Worm (Caenorhabditis elegans) whole organism, L4 larva: Measurements from ENCODE around the gene gst-6.

Experiments used
- D1046.2 ChIP-seq: fragments of 200-800 bp; sonication (Bioruptor generic); IDR thresholded peaks from 2 replicates; pipeline ENCODE4 v1.3.6; 2022; ENCODE audit warnings: missing genetic modification characterization, missing compliant biosample characterization
- F37D6.2 ChIP-seq: sonication (generic microtip); optimal IDR thresholded peaks from 2 replicates; lab custom pipeline; 2016; ENCODE audit warnings: mild to moderate bottlenecking, missing genetic modification characterization, missing compliant biosample characterization
- T20F7.1 ChIP-seq: fragments of 200-800 bp; sonication (Bioruptor generic); optimal IDR thresholded peaks from 2 replicates; lab custom pipeline; 2018; ENCODE audit warnings: mild to moderate bottlenecking, missing genetic modification characterization, missing compliant biosample characterization
- T26A8.4 ChIP-seq: fragments of 200-800 bp; sonication (Bioruptor generic); IDR thresholded peaks from 2 replicates; pipeline ENCODE4 v1.3.6; 2022; ENCODE audit warnings: missing genetic modification characterization, missing compliant biosample characterization
- Y75B8A.6 ChIP-seq: fragments of 200-800 bp; sonication (Bioruptor generic); IDR thresholded peaks from 2 replicates; pipeline ENCODE4 v1.3.6; 2022; ENCODE audit warnings: missing genetic modification reagents, missing genetic modification characterization, missing compliant biosample characterization
- aha-1 ChIP-seq: fragments of 150-350 bp; peaks from one replicate; lab custom pipeline; 2014; ENCODE audit warnings: missing biosample characterization, missing genetic modification characterization
- aly-2 ChIP-seq: sonication (generic microtip); optimal IDR thresholded peaks from 2 replicates; lab custom pipeline; 2018; ENCODE audit warnings: missing biosample characterization, missing genetic modification characterization
- arid-1 ChIP-seq: fragments of 200-800 bp; sonication (Bioruptor generic); conservative IDR thresholded peaks from 2 replicates; pipeline ENCODE4 v1.3.6; 2022; ENCODE audit warnings: missing genetic modification reagents, missing genetic modification characterization, missing compliant biosample characterization
- attf-4 ChIP-seq: sonication (generic microtip); optimal IDR thresholded peaks from 3 replicates; lab custom pipeline; 2017; ENCODE audit warnings: missing biosample characterization, missing genetic modification characterization
- ceh-20 ChIP-seq: fragments of 200-800 bp; sonication (Bioruptor generic); IDR thresholded peaks from 2 replicates; pipeline ENCODE4 v1.3.6; 2022; ENCODE audit warnings: missing genetic modification reagents, missing genetic modification characterization, missing compliant biosample characterization
- ctbp-1 ChIP-seq: fragments of 200-800 bp; sonication (Bioruptor generic); IDR thresholded peaks from 2 replicates; pipeline ENCODE4 v1.3.6; 2022; ENCODE audit warnings: missing genetic modification reagents, missing genetic modification characterization, missing compliant biosample characterization
- daf-16 ChIP-seq, 3 experiments: sonication (generic microtip); optimal IDR thresholded peaks; 2 replicates each; lab custom pipeline; 2016 to 2017; ENCODE audit warnings: missing genetic modification characterization in 3 of 3, missing genetic modification reagents in 3 of 3, mild to moderate bottlenecking in 2 of 3, missing compliant biosample characterization in 2 of 3, missing biosample characterization in 1 of 3, moderate library complexity in 1 of 3
- daf-19 ChIP-seq: fragments of 200-800 bp; sonication (Bioruptor generic); conservative IDR thresholded peaks from 2 replicates; pipeline ENCODE4 v1.3.6; 2022; ENCODE audit warnings: missing genetic modification characterization, missing compliant biosample characterization
- daf-8 ChIP-seq: fragments of 200-800 bp; sonication (Bioruptor generic); IDR thresholded peaks from 2 replicates; pipeline ENCODE4 v1.3.6; 2022; ENCODE audit warnings: missing genetic modification characterization, missing compliant biosample characterization
- dmd-6 ChIP-seq: fragments of 200-800 bp; sonication (Bioruptor generic); IDR thresholded peaks from 2 replicates; pipeline ENCODE4 v1.3.6; 2022; ENCODE audit warnings: missing genetic modification reagents, missing genetic modification characterization, missing compliant biosample characterization
- dve-1 ChIP-seq: sonication (generic microtip); optimal IDR thresholded peaks from 2 replicates; lab custom pipeline; 2017; ENCODE audit warnings: antibody characterized with exemption, mild to moderate bottlenecking, missing genetic modification characterization, missing compliant biosample characterization; ENCODE audit not compliant: insufficient read depth
- egl-27 ChIP-seq: sonication (generic microtip); optimal IDR thresholded peaks from 3 replicates; lab custom pipeline; 2017; ENCODE audit warnings: missing biosample characterization, missing genetic modification reagents, missing genetic modification characterization
- fkh-10 ChIP-seq: fragments of 150-350 bp; optimal IDR thresholded peaks from 2 replicates; lab custom pipeline; 2014; ENCODE audit warnings: missing biosample characterization, missing genetic modification reagents, missing genetic modification characterization
- hif-1 ChIP-seq, 2 experiments: sonication (generic microtip); optimal IDR thresholded peaks; 2 replicates each; lab custom pipeline; 2016 to 2017; ENCODE audit warnings: missing compliant biosample characterization in 2 of 2, missing genetic modification characterization in 2 of 2, missing genetic modification reagents in 2 of 2, missing genotype in 2 of 2, mild to moderate bottlenecking in 1 of 2
- hlh-11 ChIP-seq: fragments of 200-800 bp; sonication (Bioruptor generic); optimal IDR thresholded peaks from 2 replicates; lab custom pipeline; 2018; ENCODE audit warnings: mild to moderate bottlenecking, missing genetic modification characterization, missing compliant biosample characterization
- hlh-30 ChIP-seq: sonication (generic microtip); optimal IDR thresholded peaks from 2 replicates; lab custom pipeline; 2017; ENCODE audit warnings: antibody characterized with exemption, mild to moderate bottlenecking, missing genetic modification characterization, missing compliant biosample characterization; ENCODE audit not compliant: insufficient read depth
- hmg-1.1 ChIP-seq: fragments of 200-800 bp; sonication (Bioruptor generic); IDR thresholded peaks from 2 replicates; pipeline ENCODE4 v1.3.6; 2022; ENCODE audit warnings: missing genetic modification reagents, missing genetic modification characterization, missing compliant biosample characterization
- jun-1 ChIP-seq: fragments of 150-350 bp; optimal IDR thresholded peaks from 2 replicates; lab custom pipeline; 2014; ENCODE audit warnings: missing biosample characterization, missing genetic modification reagents, missing genetic modification characterization
- lim-7 ChIP-seq: fragments of 200-800 bp; sonication (Bioruptor generic); IDR thresholded peaks from 2 replicates; pipeline ENCODE4 v1.3.6; 2022; ENCODE audit warnings: missing genetic modification characterization, missing compliant biosample characterization
- lin-38 ChIP-seq: fragments of 200-800 bp; sonication (Bioruptor generic); IDR thresholded peaks from 2 replicates; pipeline ENCODE4 v1.3.6; 2022; ENCODE audit warnings: missing genetic modification reagents, missing genetic modification characterization, missing compliant biosample characterization
- lin-39 ChIP-seq: fragments of 150-350 bp; optimal IDR thresholded peaks from 2 replicates; lab custom pipeline; 2014; ENCODE audit warnings: missing biosample characterization, missing genetic modification reagents, missing genetic modification characterization
- madf-9 ChIP-seq: fragments of 200-800 bp; sonication (Bioruptor generic); conservative IDR thresholded peaks from 2 replicates; pipeline ENCODE4 v1.3.6; 2022; ENCODE audit warnings: missing genetic modification reagents, missing genetic modification characterization, missing compliant biosample characterization
- mep-1 ChIP-seq: fragments of 150-350 bp; sonication (generic microtip); optimal IDR thresholded peaks from 3 replicates; lab custom pipeline; 2014; ENCODE audit warnings: missing biosample characterization, missing genetic modification characterization
- mes-2 ChIP-seq: sonication (generic microtip); optimal IDR thresholded peaks from 2 replicates; lab custom pipeline; 2016; ENCODE audit warnings: missing genotype, mild to moderate bottlenecking, missing genetic modification characterization, missing compliant biosample characterization; ENCODE audit not compliant: poor library complexity, severe bottlenecking
- mxl-2 ChIP-seq: fragments of 200-800 bp; sonication (Bioruptor generic); conservative IDR thresholded peaks from 2 replicates; pipeline ENCODE4 v1.3.6; 2022; ENCODE audit warnings: missing genetic modification reagents, missing genetic modification characterization, missing compliant biosample characterization
- mxl-3 ChIP-seq: fragments of 200-800 bp; sonication (Bioruptor generic); optimal IDR thresholded peaks from 2 replicates; lab custom pipeline; 2018; ENCODE audit warnings: mild to moderate bottlenecking, missing genetic modification characterization, missing compliant biosample characterization
- nhr-10 ChIP-seq: fragments of 150-350 bp; optimal IDR thresholded peaks from 2 replicates; lab custom pipeline; 2014; ENCODE audit warnings: missing biosample characterization, missing genetic modification characterization
- nhr-102 ChIP-seq: sonication (generic microtip); optimal IDR thresholded peaks from 2 replicates; lab custom pipeline; 2016; ENCODE audit warnings: mild to moderate bottlenecking, missing genetic modification characterization, moderate library complexity, missing compliant biosample characterization
- nhr-11 ChIP-seq: fragments of 150-350 bp; optimal IDR thresholded peaks from 2 replicates; lab custom pipeline; 2014; ENCODE audit warnings: missing biosample characterization, missing genetic modification characterization
- nhr-111 ChIP-seq: fragments of 200-800 bp; sonication (Bioruptor generic); optimal IDR thresholded peaks from 2 replicates; lab custom pipeline; 2018; ENCODE audit warnings: mild to moderate bottlenecking, missing genetic modification characterization, missing compliant biosample characterization
- nhr-25 ChIP-seq: sonication (generic microtip); optimal IDR thresholded peaks from 2 replicates; lab custom pipeline; 2017; ENCODE audit warnings: missing genetic modification characterization, mild to moderate bottlenecking, missing compliant biosample characterization, antibody characterized with exemption, moderate library complexity, borderline replicate concordance; ENCODE audit not compliant: insufficient read depth
- nhr-28 ChIP-seq: fragments of 150-350 bp; optimal IDR thresholded peaks from 2 replicates; lab custom pipeline; 2014; ENCODE audit warnings: missing biosample characterization, missing genetic modification characterization
- nhr-41 ChIP-seq: fragments of 200-800 bp; sonication (Bioruptor generic); IDR thresholded peaks from 2 replicates; pipeline ENCODE4 v1.3.6; 2022; ENCODE audit warnings: missing genetic modification reagents, missing genetic modification characterization, missing compliant biosample characterization
- nhr-42 ChIP-seq: fragments of 200-800 bp; sonication (Bioruptor generic); IDR thresholded peaks from 2 replicates; pipeline ENCODE4 v1.3.6; 2022; ENCODE audit warnings: missing genetic modification characterization, missing compliant biosample characterization
- nhr-6 ChIP-seq: fragments of 150-350 bp; optimal IDR thresholded peaks from 2 replicates; lab custom pipeline; 2014; ENCODE audit warnings: missing biosample characterization, missing genetic modification characterization
- nhr-77 ChIP-seq: fragments of 150-350 bp; optimal IDR thresholded peaks from 2 replicates; lab custom pipeline; 2014; ENCODE audit warnings: missing biosample characterization, missing genetic modification characterization
- pqm-1 ChIP-seq: sonication (generic microtip); optimal IDR thresholded peaks from 2 replicates; lab custom pipeline; 2017; ENCODE audit warnings: missing biosample characterization, missing genetic modification characterization
- spr-3 ChIP-seq: fragments of 200-800 bp; sonication (Bioruptor generic); optimal IDR thresholded peaks from 2 replicates; lab custom pipeline; 2018; ENCODE audit warnings: mild to moderate bottlenecking, missing genetic modification characterization, missing compliant biosample characterization
- tra-1 ChIP-seq: fragments of 200-800 bp; sonication (Bioruptor generic); IDR thresholded peaks from 2 replicates; pipeline ENCODE4 v1.3.6; 2022; ENCODE audit warnings: missing genetic modification reagents, missing genetic modification characterization, missing compliant biosample characterization
- vab-7 ChIP-seq: fragments of 200-800 bp; sonication (Bioruptor generic); IDR thresholded peaks from 2 replicates; pipeline ENCODE4 v1.3.6; 2022; ENCODE audit warnings: missing genetic modification reagents, missing genetic modification characterization, missing compliant biosample characterization
- zag-1 ChIP-seq: fragments of 150-350 bp; optimal IDR thresholded peaks from 2 replicates; lab custom pipeline; 2014; ENCODE audit warnings: missing biosample characterization, missing genetic modification characterization
- zip-11 ChIP-seq: fragments of 200-800 bp; sonication (Bioruptor generic); IDR thresholded peaks from 2 replicates; pipeline ENCODE4 v1.3.6; 2022; ENCODE audit warnings: missing genetic modification characterization, missing compliant biosample characterization

gst-6 gene

DNA sequence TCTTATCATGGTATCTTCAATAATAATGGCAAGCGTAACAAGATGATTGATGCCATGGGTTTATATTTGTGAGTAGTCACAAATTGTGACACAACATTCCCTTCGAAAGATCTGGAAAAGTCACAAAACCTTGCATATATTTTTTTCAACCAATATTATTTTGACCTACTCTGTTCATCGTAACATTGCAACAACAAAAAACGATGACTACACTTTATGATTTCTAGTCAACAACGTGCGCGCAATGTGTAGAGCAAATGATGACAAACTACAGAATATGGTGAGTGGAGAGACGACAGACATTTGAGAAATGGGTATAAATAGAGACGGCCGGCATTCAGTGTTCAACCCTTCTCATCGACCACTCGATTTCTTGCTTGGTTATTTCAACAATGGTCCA lies 2.0 kb downstream of the gst-6 start, which contains the start of gene gst-7 (continued):
- TF ChIP-seq nhr-28 (tag; lab: Kevin White, UChicago), result peak; percentile 97
- peak; percentile 38 for TF ChIP-seq pqm-1
- TF ChIP-seq attf-4 (tag; lab: Kevin White, UChicago), result no peak
- TF ChIP-seq mep-1 (tag; lab: Kevin White, UChicago), result peak; percentile 28
- TF ChIP-seq nhr-77 (tag; lab: Kevin White, UChicago), result peak; percentile 39
- peak; percentile 95 for TF ChIP-seq mxl-3 (GFP tag; lab: Kevin White, UChicago)
- TF ChIP-seq hif-1 (tag; optimal IDR thresholded peaks at IDR 0.05; lab: Kevin White, UChicago), result peak in 1 of 2 experiments; percentile 11
- TF ChIP-seq egl-27 (tag; lab: Kevin White, UChicago), result no peak
- TF ChIP-seq zip-11, result no peak
- TF ChIP-seq ceh-20 (GFP tag; lab: Robert Waterston, UW), result no peak
- TF ChIP-seq T20F7.1 (GFP tag; lab: Kevin White, UChicago), result no peak
- no peak for TF ChIP-seq aha-1 (tag; lab: Kevin White, UChicago)
- TF ChIP-seq hlh-11 (tag; lab: Kevin White, UChicago), result peak; percentile 79
- TF ChIP-seq spr-3 (GFP tag; lab: Kevin White, UChicago), result no peak
- TF ChIP-seq D1046.2, result no peak
- peak; percentile 83 for TF ChIP-seq dve-1 (tag; lab: Kevin White, UChicago)
- TF ChIP-seq daf-8, result no peak
- TF ChIP-seq tra-1, result 0 out of 2 replicates have a peak, but pooled peaks have one; percentile 20
- no peak for TF ChIP-seq Y75B8A.6
- no peak for TF ChIP-seq nhr-111 (GFP tag; lab: Kevin White, UChicago)
- peak; percentile 73 for TF ChIP-seq dmd-6
- peak; percentile 43 for TF ChIP-seq nhr-11
- no peak for TF ChIP-seq nhr-41 (GFP tag; lab: Robert Waterston, UW)

DNA sequence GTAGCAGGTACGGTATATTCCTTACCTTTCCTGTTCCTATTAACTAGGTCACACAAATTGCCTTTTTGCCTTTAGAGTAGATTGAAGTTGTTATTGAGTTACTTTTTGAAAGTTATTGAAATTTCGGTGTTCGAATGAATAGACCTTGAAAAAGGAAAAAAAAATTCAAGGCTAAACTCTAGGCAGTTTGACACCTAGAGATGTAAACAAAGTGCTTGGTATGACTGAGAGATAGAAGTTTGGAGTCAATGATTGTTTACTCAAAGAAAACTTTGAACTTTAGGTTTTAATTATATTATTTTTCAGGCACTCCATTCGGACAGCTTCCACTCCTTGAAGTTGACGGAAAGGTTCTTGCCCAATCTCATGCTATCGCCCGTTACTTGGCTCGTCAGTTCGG lies 2.8 kb downstream of the gst-6 start:
- no peak for TF ChIP-seq nhr-25
- TF ChIP-seq hif-1 (tag; optimal IDR thresholded peaks at IDR 0.05; lab: Kevin White, UChicago), result no peak
- no peak for TF ChIP-seq nhr-10
- no peak for TF ChIP-seq nhr-102
- TF ChIP-seq daf-16 (GFP tag; optimal IDR thresholded peaks at IDR 0.05; lab: Kevin White, UChicago), result no peak
- peak; percentile 75 for TF ChIP-seq daf-16 (tag; optimal IDR thresholded peaks at IDR 0.05; lab: Kevin White, UChicago)
- TF ChIP-seq vab-7 (GFP tag; lab: Robert Waterston, UW), result no peak
- TF ChIP-seq nhr-28 (tag; lab: Kevin White, UChicago), result no peak
- TF ChIP-seq mxl-3 (GFP tag; lab: Kevin White, UChicago), result no peak
- TF ChIP-seq aha-1 (tag; lab: Kevin White, UChicago), result peak; percentile 3
- no peak for TF ChIP-seq Y75B8A.6
- TF ChIP-seq hlh-30, result no peak
- TF ChIP-seq lim-7 (GFP tag; lab: Robert Waterston, UW), result 0 out of 2 replicates have a peak, but pooled peaks have one; percentile 7
- TF ChIP-seq nhr-42, result no peak
- TF ChIP-seq hmg-1.1 (GFP tag; lab: Robert Waterston, UW), result no peak
- TF ChIP-seq aly-2 (tag; lab: Kevin White, UChicago), result no peak
- no peak for TF ChIP-seq T26A8.4 (GFP tag; lab: Robert Waterston, UW)
- TF ChIP-seq ctbp-1 (GFP tag; lab: Robert Waterston, UW), result no peak
- no peak for TF ChIP-seq ceh-20 (GFP tag; lab: Robert Waterston, UW)
- no peak for TF ChIP-seq mxl-2 (GFP tag; lab: Robert Waterston, UW)
- no peak for TF ChIP-seq madf-9 (GFP tag; lab: Robert Waterston, UW)
- TF ChIP-seq dve-1 (tag; lab: Kevin White, UChicago), result peak; percentile 27
- no peak for TF ChIP-seq jun-1 (tag; lab: Kevin White, UChicago)

DNA sequence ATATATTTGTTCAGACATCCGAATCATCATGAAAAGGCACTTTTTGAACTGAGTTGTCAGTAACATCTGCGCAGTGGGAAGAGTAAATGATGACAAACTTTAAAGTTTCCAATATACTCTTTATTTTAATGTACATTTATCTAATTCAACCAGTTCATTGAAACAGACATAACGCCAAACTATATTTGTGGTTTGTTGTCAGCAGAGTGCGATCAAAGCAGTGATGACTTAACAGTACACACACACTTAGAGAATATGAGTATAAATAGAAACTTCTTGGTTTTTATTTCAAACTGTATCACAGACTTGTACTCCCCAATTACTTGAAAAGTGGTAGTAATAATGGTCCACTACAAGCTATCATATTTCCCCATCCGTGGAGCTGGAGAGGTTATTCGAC lies 3.7 kb downstream of the gst-6 start, which contains the start of gene gst-8:
TSS of gene gst-8 (plus strand) at position 301 of the 400 bp plus-strand sequence.
- no peak for TF ChIP-seq ctbp-1 (GFP tag; lab: Robert Waterston, UW)
- 0 out of 2 replicates have a peak, but pooled peaks have one; percentile 17 for TF ChIP-seq dmd-6
- peak; percentile 9 for TF ChIP-seq dve-1 (tag; lab: Kevin White, UChicago)
- peak; percentile 27 for TF ChIP-seq T20F7.1 (GFP tag; lab: Kevin White, UChicago)
- peak; percentile 8 for TF ChIP-seq hlh-11 (tag; lab: Kevin White, UChicago)
- no peak for TF ChIP-seq mes-2 (tag; lab: Kevin White, UChicago)
- no peak for TF ChIP-seq F37D6.2 (tag; lab: Kevin White, UChicago)
- no peak for TF ChIP-seq lin-39 (tag; lab: Kevin White, UChicago)
- TF ChIP-seq daf-19 (GFP tag; lab: Robert Waterston, UW), result no peak
- TF ChIP-seq aha-1 (tag; lab: Kevin White, UChicago), result no peak
- no peak for TF ChIP-seq zag-1 (tag; lab: Kevin White, UChicago)
- TF ChIP-seq T26A8.4 (GFP tag; lab: Robert Waterston, UW), result no peak
- no peak for TF ChIP-seq arid-1 (GFP tag; lab: Robert Waterston, UW)
- TF ChIP-seq fkh-10 (GFP tag; lab: Kevin White, UChicago), result no peak
- no peak for TF ChIP-seq nhr-6 (tag; lab: Kevin White, UChicago)
- TF ChIP-seq Y75B8A.6, result no peak
- TF ChIP-seq mxl-2 (GFP tag; lab: Robert Waterston, UW), result no peak
- TF ChIP-seq lin-38 (GFP tag; lab: Robert Waterston, UW), result no peak
